Worm (Caenorhabditis elegans): ENCODE data around the gene aass-1.
A peak's percentile ranks its signal among the peaks of the same experiment; 100 is the strongest.

aass-1 gene

DNA sequence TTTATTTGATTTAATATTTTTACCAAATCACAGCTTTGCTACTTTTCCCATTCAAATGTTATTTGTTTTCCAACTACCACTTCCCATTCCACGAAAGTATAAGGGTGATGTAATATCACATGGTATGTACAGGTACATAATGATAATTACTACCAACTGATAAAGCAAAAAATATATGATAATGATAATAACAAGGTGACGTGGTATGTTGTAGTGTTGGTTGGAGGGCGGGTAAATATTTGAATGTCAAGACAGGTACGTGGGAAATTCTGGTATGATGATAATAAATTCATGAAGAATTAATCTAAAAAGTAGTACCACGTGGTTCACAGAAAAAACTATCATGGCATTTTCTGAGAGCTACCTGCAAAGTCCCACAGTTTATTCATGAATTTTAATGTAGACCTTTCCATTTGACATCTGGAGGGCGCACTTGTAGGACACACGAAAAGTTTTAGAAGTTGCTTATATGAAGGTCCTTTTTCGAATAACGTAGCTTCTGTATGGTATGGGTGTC is 47.0 kb downstream of the aass-1 start (continued):
- TF ChIP-seq attf-3 (GFP tag; conservative IDR thresholded peaks at IDR 0.05) (no peak), hrde-1 (tag; optimal IDR thresholded peaks at IDR 0.05; ENCODE audit: borderline replicate concordance) (no peak), F57C9.4 (tag; optimal IDR thresholded peaks at IDR 0.05) (no peak), zim-3 (tag; optimal IDR thresholded peaks at IDR 0.05) (no peak), gei-17 (GFP tag; optimal IDR thresholded peaks at IDR 0.05) (no peak), F22D6.2 (tag; optimal IDR thresholded peaks at IDR 0.05) (no peak), egl-18 (GFP tag; IDR thresholded peaks at IDR 0.05) (no peak), unc-62 (GFP tag; optimal IDR thresholded peaks at IDR 0.05) (peak; percentile 20), K12H6.12 (tag; optimal IDR thresholded peaks at IDR 0.05) (no peak), dox-1 (GFP tag; IDR thresholded peaks at IDR 0.05) (no peak), F10E7.11 (tag; optimal IDR thresholded peaks at IDR 0.05) (no peak), ets-4 (GFP tag; optimal IDR thresholded peaks at IDR 0.05) (no peak), egl-44 (GFP tag; IDR thresholded peaks at IDR 0.05) (no peak), nhr-179 (tag; optimal IDR thresholded peaks at IDR 0.05) (no peak), ceh-91 (GFP tag; IDR thresholded peaks at IDR 0.05) (no peak), hlh-26 (GFP tag; conservative IDR thresholded peaks at IDR 0.05) (no peak), Y79H2A.3 (GFP tag; conservative IDR thresholded peaks at IDR 0.05) (no peak), B0336.3 (GFP tag; IDR thresholded peaks at IDR 0.05) (peak; percentile 66), rcor-1 (GFP tag; IDR thresholded peaks at IDR 0.05) (no peak), atf-7 (tag; optimal IDR thresholded peaks at IDR 0.05) (peak; percentile 79), lag-1 (GFP tag; IDR thresholded peaks at IDR 0.05) (no peak), lin-54 (GFP tag; optimal IDR thresholded peaks at IDR 0.05) (peak; percentile 20), tlf-1 (GFP tag; optimal IDR thresholded peaks at IDR 0.05) (peak; percentile 49), lsl-1 (GFP tag; optimal IDR thresholded peaks at IDR 0.05) (no peak), bed-1 (GFP tag; IDR thresholded peaks at IDR 0.05) (no peak), rpc-1 (optimal IDR thresholded peaks at IDR 0.05) (no peak), rpc-1 (tag; optimal IDR thresholded peaks at IDR 0.05) (no peak), aptf-2 (GFP tag; conservative IDR thresholded peaks at IDR 0.05) (no peak), let-607 (tag; optimal IDR thresholded peaks at IDR 0.05) (peak; percentile 41 to 66), die-1 (tag; optimal IDR thresholded peaks at IDR 0.05) (no peak), ekl-4 (GFP tag; IDR thresholded peaks at IDR 0.05) (0 out of 2 replicates have a peak, but pooled peaks have one; percentile 16), madf-10 (tag; optimal IDR thresholded peaks at IDR 0.05) (peak; percentile 45), sea-2 (GFP tag; IDR thresholded peaks at IDR 0.05) (no peak), Y53G8AR.9 (GFP tag; conservative IDR thresholded peaks at IDR 0.05) (peak; percentile 60; the same call in 1 of the 2 replicates), egrh-3 (GFP tag; IDR thresholded peaks at IDR 0.05) (no peak), F33H1.4 (GFP tag; IDR thresholded peaks at IDR 0.05) (no peak)

DNA sequence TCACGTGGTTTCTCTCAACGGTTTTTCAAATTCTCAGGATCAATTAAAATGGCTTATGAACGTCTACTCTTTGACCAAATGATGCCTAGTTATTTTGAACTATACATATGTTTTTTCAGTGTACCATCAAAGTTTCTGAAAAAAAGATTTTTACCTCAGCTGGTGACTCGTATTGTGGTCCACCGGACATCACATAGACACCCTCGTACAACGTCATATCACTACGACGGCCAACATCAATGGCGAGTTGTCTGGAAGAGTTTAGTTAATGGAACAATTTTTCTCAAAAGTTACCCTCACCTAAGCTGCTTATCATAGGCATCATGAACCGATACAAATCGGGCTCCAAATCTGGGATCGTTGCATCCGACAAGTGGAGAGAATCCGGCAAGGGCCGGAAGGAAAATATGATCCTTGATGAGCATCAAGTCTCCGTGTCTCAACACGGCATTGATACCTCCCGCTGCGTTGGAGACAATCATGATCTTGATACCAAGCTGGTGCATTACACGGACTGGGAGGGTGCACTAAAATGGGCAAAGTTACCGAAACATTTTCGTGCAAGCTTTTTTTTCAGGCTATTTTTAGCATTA is 48.3 kb downstream of the aass-1 start:
- TF ChIP-seq Y95B8A.8 (GFP tag; IDR thresholded peaks at IDR 0.05) (no peak), C17E4.6 (GFP tag; IDR thresholded peaks at IDR 0.05) (no peak), Y53G8AR.9 (GFP tag; conservative IDR thresholded peaks at IDR 0.05) (0 out of 2 replicates have a peak, but pooled peaks have one; percentile 65)
